Worm (Caenorhabditis elegans): ENCODE measurements around the gene gex-5.

DNA sequence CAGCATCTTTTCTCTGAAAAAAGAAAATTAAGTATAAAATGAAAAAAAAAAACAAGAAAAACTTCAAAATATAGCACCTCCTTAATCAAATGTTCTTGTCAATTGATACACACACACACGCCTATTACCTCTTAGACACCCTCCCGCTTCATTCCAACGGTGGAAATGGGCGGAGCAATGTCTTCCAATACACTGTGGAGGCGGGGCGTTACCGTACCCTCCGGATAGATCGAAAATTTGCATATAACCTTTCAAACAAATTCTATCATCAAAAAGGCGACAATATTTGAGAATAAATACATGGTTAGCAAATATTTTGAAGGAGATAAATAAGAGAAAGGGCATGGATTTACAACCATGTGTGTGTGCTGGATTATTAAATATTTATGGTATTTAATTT is 26.3 kb upstream of the gex-5 start:
- no peak for TF ChIP-seq elt-4 (tag; optimal IDR thresholded peaks at IDR 0.05)
- no peak for TF ChIP-seq nhr-11 (tag; optimal IDR thresholded peaks at IDR 0.05)
- TF ChIP-seq sox-2 (GFP tag; IDR thresholded peaks at IDR 0.05): no peak
- no peak for TF ChIP-seq pros-1 (tag; optimal IDR thresholded peaks at IDR 0.05)
- TF ChIP-seq pha-4 (tag; optimal IDR thresholded peaks at IDR 0.05): no peak
- TF ChIP-seq fkh-10 (GFP tag; optimal IDR thresholded peaks at IDR 0.05): no peak
- no peak for TF ChIP-seq mec-3 (tag; optimal IDR thresholded peaks at IDR 0.05; ENCODE audit: borderline replicate concordance)

Data from whole organism, late embryonic.